Worm (Caenorhabditis elegans): Measurements from ENCODE around the gene C05D12.1.

- TF ChIP-seq snpc-3.4 (tag; optimal IDR thresholded peaks at IDR 0.05) (no peak), F55B11.4 (tag; optimal IDR thresholded peaks at IDR 0.05; ENCODE audit: borderline replicate concordance, insufficient read depth) (no peak), akir-1 (GFP tag; optimal IDR thresholded peaks at IDR 0.05) (no peak), madf-8 (GFP tag; conservative IDR thresholded peaks at IDR 0.05) (no peak), ama-1 (optimal IDR thresholded peaks at IDR 0.05) (no peak), ama-1 (GFP tag; optimal IDR thresholded peaks at IDR 0.05) (no peak), unc-62 (GFP tag; optimal IDR thresholded peaks at IDR 0.05) (no peak), F57C9.4 (tag; optimal IDR thresholded peaks at IDR 0.05) (no peak), ztf-26 (tag; optimal IDR thresholded peaks at IDR 0.05) (no peak), F37B4.10 (GFP tag; IDR thresholded peaks at IDR 0.05) (no peak)
These were observed 16.0 kb upstream of the C05D12.1 start, which contains the start of gene C05D12.4 for ce11 chrII:11431584-11431983.
